Worm (Caenorhabditis elegans) whole organism, L3 larva: ENCODE data around the gene Y46H3A.4.

Experiments
- aly-2 ChIP-seq: fragments of 150-350 bp; optimal IDR thresholded peaks from 2 replicates; lab custom pipeline; 2014; ENCODE audit warnings: missing biosample characterization, missing genetic modification characterization
- fos-1 ChIP-seq: fragments of 150-350 bp; optimal IDR thresholded peaks from 2 replicates; lab custom pipeline; 2014; ENCODE audit warnings: missing biosample characterization, missing genetic modification characterization
- nhr-12 ChIP-seq: fragments of 150-350 bp; optimal IDR thresholded peaks from 2 replicates; lab custom pipeline; 2014; ENCODE audit warnings: missing biosample characterization, missing genetic modification characterization
- skn-1 ChIP-seq: fragments of 150-350 bp; optimal IDR thresholded peaks from 2 replicates; lab custom pipeline; 2014; ENCODE audit warnings: missing biosample characterization, missing genetic modification characterization
- unc-62 ChIP-seq: fragments of 150-350 bp; sonication (generic microtip); optimal IDR thresholded peaks from 4 replicates; lab custom pipeline; 2014; ENCODE audit warnings: missing biosample characterization, missing genetic modification reagents, missing genetic modification characterization

- no peak for TF ChIP-seq fos-1 (tag; lab: Kevin White, UChicago)
- peak; percentile 40 for TF ChIP-seq skn-1 (tag; lab: Kevin White, UChicago)
- TF ChIP-seq unc-62: no peak
- no peak for TF ChIP-seq aly-2
- no peak for TF ChIP-seq nhr-12 (tag; lab: Kevin White, UChicago)
These were observed 6.0 kb downstream of the Y46H3A.4 start, which contains the start of the genes hsp-16.2 and hsp-16.41 for ce11 chrV:1804645-1805559.
